Worm (Caenorhabditis elegans) whole organism, late embryonic: ENCODE data around the gene F23B12.7.
A peak's percentile ranks its signal among the peaks of the same experiment; 100 is the strongest.

Experiments used
- C08G9.2 ChIP-seq: sonication (generic microtip); optimal IDR thresholded peaks from 2 replicates; lab custom pipeline; 2016; ENCODE audit warnings: mild to moderate bottlenecking, missing genetic modification characterization, moderate library complexity, missing compliant biosample characterization
- K09A11.1 ChIP-seq: sonication (generic microtip); optimal IDR thresholded peaks from 2 replicates; lab custom pipeline; 2017; ENCODE audit warnings: antibody characterized with exemption, mild to moderate bottlenecking, missing genetic modification characterization, missing compliant biosample characterization; ENCODE audit not compliant: insufficient read depth
- T23F11.4 ChIP-seq: fragments of 200-800 bp; sonication (Bioruptor generic); optimal IDR thresholded peaks from 2 replicates; lab custom pipeline; 2018; ENCODE audit warnings: mild to moderate bottlenecking, missing genetic modification characterization, missing compliant biosample characterization
- ama-1 ChIP-seq: fragments of 150-350 bp; optimal IDR thresholded peaks from 2 replicates; lab custom pipeline; 2014
- ceh-14 ChIP-seq: sonication (generic microtip); optimal IDR thresholded peaks from 2 replicates; lab custom pipeline; 2016; ENCODE audit warnings: missing genotype, missing genetic modification characterization, missing compliant biosample characterization
- ceh-18 ChIP-seq: sonication (generic microtip); optimal IDR thresholded peaks from 2 replicates; lab custom pipeline; 2016; ENCODE audit warnings: missing genetic modification characterization, missing compliant biosample characterization
- ceh-2 ChIP-seq: sonication (generic microtip); optimal IDR thresholded peaks from 2 replicates; lab custom pipeline; 2016; ENCODE audit warnings: missing genotype, missing genetic modification characterization, missing compliant biosample characterization
- ceh-22 ChIP-seq: sonication (generic microtip); optimal IDR thresholded peaks from 2 replicates; lab custom pipeline; 2017; ENCODE audit warnings: missing biosample characterization, missing genetic modification characterization
- ceh-24 ChIP-seq: sonication (generic microtip); optimal IDR thresholded peaks from 2 replicates; lab custom pipeline; 2016; ENCODE audit warnings: mild to moderate bottlenecking, missing genetic modification characterization, missing compliant biosample characterization
- ceh-30 ChIP-seq: fragments of 150-350 bp; optimal IDR thresholded peaks from 2 replicates; lab custom pipeline; 2014; ENCODE audit warnings: missing biosample characterization, missing genetic modification characterization
- ceh-31 ChIP-seq: sonication (generic microtip); optimal IDR thresholded peaks from 2 replicates; lab custom pipeline; 2016; ENCODE audit warnings: missing genetic modification characterization, missing compliant biosample characterization
- ceh-34 ChIP-seq: sonication (generic microtip); optimal IDR thresholded peaks from 2 replicates; lab custom pipeline; 2016; ENCODE audit warnings: mild to moderate bottlenecking, missing genetic modification characterization, missing compliant biosample characterization
- ceh-45 ChIP-seq: fragments of 200-800 bp; sonication (Bioruptor generic); IDR thresholded peaks from 2 replicates; pipeline ENCODE4 v1.3.6; 2022; ENCODE audit warnings: missing genetic modification reagents, missing genetic modification characterization, missing compliant biosample characterization
- ceh-48 ChIP-seq: sonication (generic microtip); optimal IDR thresholded peaks from 2 replicates; lab custom pipeline; 2016; ENCODE audit warnings: missing genetic modification characterization, inconsistent platforms, missing compliant biosample characterization
- dmd-4 ChIP-seq: sonication (generic microtip); optimal IDR thresholded peaks from 2 replicates; lab custom pipeline; 2016; ENCODE audit warnings: borderline replicate concordance, missing genetic modification characterization, missing compliant biosample characterization
- dve-1 ChIP-seq: sonication (generic microtip); optimal IDR thresholded peaks from 2 replicates; lab custom pipeline; 2017; ENCODE audit warnings: antibody characterized with exemption, mild to moderate bottlenecking, missing genetic modification characterization, missing compliant biosample characterization
- elt-2 ChIP-seq: sonication (generic microtip); optimal IDR thresholded peaks from 2 replicates; lab custom pipeline; 2016; ENCODE audit warnings: missing genetic modification reagents, missing genetic modification characterization, missing compliant biosample characterization
- elt-4 ChIP-seq: sonication (generic microtip); optimal IDR thresholded peaks from 2 replicates; lab custom pipeline; 2016; ENCODE audit warnings: missing genetic modification characterization, missing compliant biosample characterization
- ets-4 ChIP-seq: sonication (generic microtip); optimal IDR thresholded peaks from 2 replicates; lab custom pipeline; 2016; ENCODE audit warnings: missing genetic modification characterization, missing compliant biosample characterization
- eyg-1 ChIP-seq: sonication (generic microtip); optimal IDR thresholded peaks from 2 replicates; lab custom pipeline; 2016; ENCODE audit warnings: missing genotype, missing genetic modification characterization, missing compliant biosample characterization
- fax-1 ChIP-seq: sonication (generic microtip); optimal IDR thresholded peaks from 2 replicates; lab custom pipeline; 2016; ENCODE audit warnings: missing genotype, missing genetic modification characterization, missing compliant biosample characterization
- fkh-10 ChIP-seq: fragments of 150-350 bp; optimal IDR thresholded peaks from 2 replicates; lab custom pipeline; 2014; ENCODE audit warnings: missing biosample characterization, missing genetic modification reagents, missing genetic modification characterization
- gmeb-2 ChIP-seq: sonication (generic microtip); optimal IDR thresholded peaks from 2 replicates; lab custom pipeline; 2016; ENCODE audit warnings: missing genetic modification characterization, inconsistent platforms, missing compliant biosample characterization
- hlh-15 ChIP-seq: sonication (generic microtip); optimal IDR thresholded peaks from 2 replicates; lab custom pipeline; 2016; ENCODE audit warnings: missing genetic modification characterization, missing compliant biosample characterization
- hlh-8 ChIP-seq: sonication (generic microtip); optimal IDR thresholded peaks from 2 replicates; lab custom pipeline; 2016; ENCODE audit warnings: missing genotype, missing genetic modification characterization, missing compliant biosample characterization
- lin-11 ChIP-seq: fragments of 200-800 bp; sonication (Bioruptor generic); optimal IDR thresholded peaks from 2 replicates; lab custom pipeline; 2018; ENCODE audit warnings: mild to moderate bottlenecking, missing genetic modification characterization, missing compliant biosample characterization
- nfya-1 ChIP-seq: sonication (generic microtip); optimal IDR thresholded peaks from 2 replicates; lab custom pipeline; 2017; ENCODE audit warnings: missing genetic modification characterization, mild to moderate bottlenecking, missing compliant biosample characterization, antibody characterized with exemption, moderate library complexity
- nhr-11 ChIP-seq: fragments of 150-350 bp; optimal IDR thresholded peaks from 2 replicates; lab custom pipeline; 2014; ENCODE audit warnings: missing biosample characterization, missing genetic modification characterization
- nhr-232 ChIP-seq: sonication (generic microtip); optimal IDR thresholded peaks from 2 replicates; lab custom pipeline; 2016; ENCODE audit warnings: missing genetic modification characterization, missing compliant biosample characterization
- npax-4 ChIP-seq: sonication (generic microtip); optimal IDR thresholded peaks from 2 replicates; lab custom pipeline; 2016; ENCODE audit warnings: missing genetic modification characterization, missing compliant biosample characterization
- pag-3 ChIP-seq: sonication (generic microtip); optimal IDR thresholded peaks from 2 replicates; lab custom pipeline; 2016; ENCODE audit warnings: missing compliant biosample characterization, missing genetic modification characterization, borderline replicate concordance
- pqm-1 ChIP-seq: sonication (generic microtip); optimal IDR thresholded peaks from 2 replicates; lab custom pipeline; 2016; ENCODE audit warnings: missing genetic modification characterization, missing compliant biosample characterization
- pros-1 ChIP-seq: fragments of 150-350 bp; optimal IDR thresholded peaks from 2 replicates; lab custom pipeline; 2014; ENCODE audit warnings: missing biosample characterization, missing genetic modification reagents, missing genetic modification characterization
- ref-2 ChIP-seq: sonication (generic microtip); optimal IDR thresholded peaks from 2 replicates; lab custom pipeline; 2016; ENCODE audit warnings: missing genetic modification characterization, missing compliant biosample characterization
- rnt-1 ChIP-seq: sonication (generic microtip); optimal IDR thresholded peaks from 2 replicates; lab custom pipeline; 2016; ENCODE audit warnings: missing genetic modification characterization, missing compliant biosample characterization
- syd-9 ChIP-seq: sonication (generic microtip); optimal IDR thresholded peaks from 2 replicates; lab custom pipeline; 2016; ENCODE audit warnings: mild to moderate bottlenecking, missing genetic modification characterization, moderate library complexity, missing compliant biosample characterization
- tbx-2 ChIP-seq: sonication (generic microtip); optimal IDR thresholded peaks from 2 replicates; lab custom pipeline; 2016; ENCODE audit warnings: missing genetic modification characterization, missing compliant biosample characterization
- tbx-7 ChIP-seq: sonication (generic microtip); optimal IDR thresholded peaks from 2 replicates; lab custom pipeline; 2016; ENCODE audit warnings: missing genotype, missing genetic modification characterization, missing compliant biosample characterization
- unc-3 ChIP-seq, 2 experiments: fragments of 200-800 bp in 1 of 2; sonication (Bioruptor generic) in 1 of 2; sonication (generic microtip) in 1 of 2; conservative IDR thresholded peaks in 1 of 2; optimal IDR thresholded peaks in 1 of 2; 2 replicates each; pipeline versions ENCODE4 v1.3.6 to Lab custom; 2016 to 2022; ENCODE audit warnings: missing compliant biosample characterization in 2 of 2, missing genetic modification characterization in 2 of 2, missing genetic modification reagents in 1 of 2
- unc-42 ChIP-seq: sonication (generic microtip); optimal IDR thresholded peaks from 2 replicates; lab custom pipeline; 2016; ENCODE audit warnings: missing genotype, missing genetic modification characterization, missing compliant biosample characterization
- unc-55 ChIP-seq: sonication (generic microtip); optimal IDR thresholded peaks from 2 replicates; lab custom pipeline; 2017; ENCODE audit warnings: missing biosample characterization, missing genetic modification reagents, missing genetic modification characterization
- zip-5 ChIP-seq: sonication (generic microtip); optimal IDR thresholded peaks from 2 replicates; lab custom pipeline; 2016; ENCODE audit warnings: missing genetic modification characterization, missing compliant biosample characterization
- ztf-16 ChIP-seq: sonication (generic microtip); optimal IDR thresholded peaks from 2 replicates; lab custom pipeline; 2017; ENCODE audit warnings: missing genetic modification characterization, missing compliant biosample characterization

F23B12.7 gene

DNA sequence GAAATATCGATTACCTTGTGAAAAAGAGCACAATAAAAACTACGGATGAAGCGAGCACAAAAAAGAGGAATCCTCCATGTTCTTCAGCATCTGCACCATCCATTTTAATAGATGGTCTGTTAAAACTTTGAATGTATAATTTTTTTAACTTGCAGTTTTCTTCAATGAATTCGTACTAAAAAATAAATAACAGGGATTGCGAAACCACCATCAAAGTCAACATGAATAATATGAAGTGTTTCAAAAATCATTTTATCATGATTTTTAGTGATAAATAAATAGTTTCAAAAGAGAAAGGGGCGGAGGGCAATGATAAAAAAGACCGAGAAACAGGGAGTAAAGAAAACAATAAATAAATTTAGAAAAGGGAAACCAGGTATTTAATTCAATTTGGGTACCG is 28.2 kb upstream of the F23B12.7 start, which contains the start of gene dhs-22:
dhs-22 (minus strand) TSS at position 116 of the 400 bp plus-strand sequence.
- TF ChIP-seq unc-55 (GFP tag; lab: Kevin White, UChicago) (no peak), ceh-48 (tag; lab: Kevin White, UChicago) (no peak), elt-2 (tag; lab: Kevin White, UChicago) (no peak), pag-3 (tag; lab: Kevin White, UChicago) (no peak), ceh-45 (GFP tag; lab: Robert Waterston, UW) (no peak), elt-4 (tag; lab: Kevin White, UChicago) (no peak), ama-1 (lab: Kevin White, UChicago) (no peak), rnt-1 (tag; lab: Kevin White, UChicago) (no peak), K09A11.1 (tag; lab: Kevin White, UChicago) (no peak), eyg-1 (tag; lab: Kevin White, UChicago) (no peak), fkh-10 (GFP tag; lab: Kevin White, UChicago) (no peak), ceh-34 (tag; lab: Kevin White, UChicago) (no peak), T23F11.4 (GFP tag; lab: Kevin White, UChicago) (no peak), pqm-1 (tag; lab: Kevin White, UChicago) (no peak), unc-3 (GFP tag; conservative IDR thresholded peaks at IDR 0.05; lab: Robert Waterston, UW) (no peak), unc-3 (tag; optimal IDR thresholded peaks at IDR 0.05; lab: Kevin White, UChicago) (no peak), nfya-1 (no peak)
- TF ChIP-seq, all 69 proteins: peak for 0

DNA sequence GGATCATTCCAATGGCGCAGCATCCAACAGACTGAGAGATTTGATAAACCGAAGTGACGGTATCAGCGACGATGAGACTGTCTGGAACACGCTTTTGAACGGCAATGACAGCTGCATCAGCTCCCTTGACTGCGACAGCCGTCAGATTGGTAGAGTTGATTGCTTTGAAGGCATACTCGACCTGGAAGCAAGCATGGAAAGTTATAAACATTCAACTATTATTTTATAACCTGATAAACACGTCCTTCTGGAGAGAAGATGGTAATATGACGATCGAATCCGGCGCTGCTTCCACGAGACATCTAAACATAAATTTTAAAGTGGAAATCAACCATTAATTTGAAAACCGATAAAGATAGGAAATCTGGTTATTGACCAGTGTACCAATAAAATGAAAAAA is 27.2 kb upstream of the F23B12.7 start, which contains the start of gene pas-1:
pas-1 (minus strand) TSS at position 302 of the 400 bp plus-strand sequence.
- TF ChIP-seq tbx-7, result no peak
- no peak for TF ChIP-seq gmeb-2 (tag; lab: Kevin White, UChicago)
- TF ChIP-seq rnt-1 (tag; lab: Kevin White, UChicago), result no peak
- no peak for TF ChIP-seq ceh-2 (tag; lab: Kevin White, UChicago)
- no peak for TF ChIP-seq tbx-2
- TF ChIP-seq unc-3 (GFP tag; conservative IDR thresholded peaks at IDR 0.05; lab: Robert Waterston, UW), result no peak
- TF ChIP-seq unc-3 (tag; optimal IDR thresholded peaks at IDR 0.05; lab: Kevin White, UChicago), result no peak
- TF ChIP-seq unc-42 (tag; lab: Kevin White, UChicago), result no peak
- no peak for TF ChIP-seq hlh-8 (tag; lab: Kevin White, UChicago)
- TF ChIP-seq unc-55 (GFP tag; lab: Kevin White, UChicago), result no peak
- TF ChIP-seq dve-1 (tag; lab: Kevin White, UChicago), result no peak
- TF ChIP-seq pros-1, result no peak
- no peak for TF ChIP-seq lin-11 (tag; lab: Kevin White, UChicago)
- TF ChIP-seq nhr-232 (tag; lab: Kevin White, UChicago), result no peak
- TF ChIP-seq fkh-10 (GFP tag; lab: Kevin White, UChicago), result no peak
- TF ChIP-seq nfya-1, result no peak
- TF ChIP-seq syd-9 (tag; lab: Kevin White, UChicago), result no peak
- TF ChIP-seq npax-4 (tag; lab: Kevin White, UChicago), result no peak
- no peak for TF ChIP-seq ceh-24 (tag; lab: Kevin White, UChicago)
- no peak for TF ChIP-seq nhr-11

DNA sequence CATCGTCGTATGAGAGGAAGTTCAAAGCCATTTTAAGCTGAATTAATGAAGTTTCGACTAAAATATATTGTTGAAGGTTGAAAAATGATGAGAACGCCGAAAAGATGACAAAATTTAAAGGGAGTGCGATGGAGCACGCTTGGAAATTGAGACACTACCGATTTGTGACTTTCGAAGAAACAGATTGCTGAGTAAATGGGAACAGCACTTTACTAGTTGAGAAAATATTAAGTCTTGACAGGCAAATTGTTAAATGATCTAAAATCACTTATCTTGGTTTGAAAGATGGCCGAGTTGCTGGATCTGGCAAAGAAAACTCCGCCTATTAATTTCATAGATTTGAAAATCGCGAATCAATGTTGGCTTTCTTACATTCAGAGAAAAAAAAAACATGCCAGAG is 26.2 kb upstream of the F23B12.7 start, which contains the start of gene rpoa-12:
rpoa-12 (minus strand) TSS at position 37 of the 400 bp plus-strand sequence.
- TF ChIP-seq ref-2 (tag; lab: Kevin White, UChicago), result peak; percentile 50
- TF ChIP-seq ceh-34 (tag; lab: Kevin White, UChicago), result peak; percentile 49
- peak; percentile 15 for TF ChIP-seq fax-1
- peak; percentile 76 for TF ChIP-seq tbx-2
- no peak for TF ChIP-seq ceh-30
- no peak for TF ChIP-seq nhr-232 (tag; lab: Kevin White, UChicago)
- TF ChIP-seq dmd-4, result peak; percentile 5
- no peak for TF ChIP-seq ztf-16
- peak; percentile 16 for TF ChIP-seq ceh-18 (tag; lab: Kevin White, UChicago)
- no peak for TF ChIP-seq ceh-48 (tag; lab: Kevin White, UChicago)
- peak; percentile 19 for TF ChIP-seq rnt-1 (tag; lab: Kevin White, UChicago)
- TF ChIP-seq hlh-8 (tag; lab: Kevin White, UChicago), result peak; percentile 18
- no peak for TF ChIP-seq unc-55 (GFP tag; lab: Kevin White, UChicago)
- TF ChIP-seq ceh-14 (tag; lab: Kevin White, UChicago), result peak; percentile 22
- TF ChIP-seq hlh-15 (tag; lab: Kevin White, UChicago), result no peak
- peak; percentile 56 for TF ChIP-seq elt-2 (tag; lab: Kevin White, UChicago)
- peak; percentile 54 for TF ChIP-seq zip-5
- TF ChIP-seq C08G9.2 (tag; lab: Kevin White, UChicago), result peak; percentile 66
- TF ChIP-seq ceh-2 (tag; lab: Kevin White, UChicago), result peak; percentile 62
- TF ChIP-seq tbx-7, result peak; percentile 69
- TF ChIP-seq ceh-31 (tag; lab: Kevin White, UChicago), result peak; percentile 86
- peak; percentile 49 for TF ChIP-seq unc-42 (tag; lab: Kevin White, UChicago)
- TF ChIP-seq pqm-1 (tag; lab: Kevin White, UChicago), result peak; percentile 21
- peak; percentile 24 for TF ChIP-seq ets-4 (tag; lab: Kevin White, UChicago)
- TF ChIP-seq ceh-22 (tag; lab: Kevin White, UChicago), result no peak
